Worm (Caenorhabditis elegans) whole organism, L1 larva: ENCODE measurements around the gene epg-6.

Experiments used
- C04F5.9 ChIP-seq: sonication (generic microtip); optimal IDR thresholded peaks from 2 replicates; lab custom pipeline; 2016; ENCODE audit warnings: missing genetic modification characterization, missing compliant biosample characterization
- C16A3.4 ChIP-seq: fragments of 150-350 bp; optimal IDR thresholded peaks from 2 replicates; lab custom pipeline; 2014; ENCODE audit warnings: missing biosample characterization, missing genetic modification characterization
- C34B4.2 ChIP-seq: sonication (generic microtip); optimal IDR thresholded peaks from 2 replicates; lab custom pipeline; 2017; ENCODE audit warnings: mild to moderate bottlenecking, missing genetic modification characterization, missing compliant biosample characterization
- Y116A8C.19 ChIP-seq: sonication (generic microtip); optimal IDR thresholded peaks from 2 replicates; lab custom pipeline; 2016; ENCODE audit warnings: missing compliant biosample characterization, missing genetic modification characterization, borderline replicate concordance
- alr-1 ChIP-seq: fragments of 200-800 bp; sonication (Bioruptor generic); optimal IDR thresholded peaks from 2 replicates; lab custom pipeline; 2018; ENCODE audit warnings: borderline replicate concordance, mild to moderate bottlenecking, missing genetic modification characterization, missing compliant biosample characterization
- ceh-8 ChIP-seq: fragments of 200-800 bp; sonication (Bioruptor generic); optimal IDR thresholded peaks from 2 replicates; lab custom pipeline; 2018; ENCODE audit warnings: mild to moderate bottlenecking, missing genetic modification characterization, moderate library complexity, missing compliant biosample characterization
- ceh-88 ChIP-seq: fragments of 200-800 bp; sonication (Bioruptor generic); IDR thresholded peaks from 2 replicates; pipeline ENCODE4 v1.3.6; 2022; ENCODE audit warnings: missing genetic modification characterization, missing compliant biosample characterization
- ces-1 ChIP-seq: fragments of 150-350 bp; optimal IDR thresholded peaks from 2 replicates; lab custom pipeline; 2014; ENCODE audit warnings: missing biosample characterization, missing genetic modification reagents, missing genetic modification characterization
- efl-1 ChIP-seq, 4 experiments: fragments of 150-350 bp; optimal IDR thresholded peaks in 3 of 4; peaks in 1 of 4; 1 replicate in 1 of 4; 2 replicates in 3 of 4; lab custom pipeline; 2014; ENCODE audit warnings: missing biosample characterization in 2 of 4, missing genetic modification characterization in 2 of 4, missing genetic modification reagents in 2 of 4
- egl-13 ChIP-seq: sonication (generic microtip); optimal IDR thresholded peaks from 2 replicates; lab custom pipeline; 2016; ENCODE audit warnings: missing genotype, missing genetic modification reagents, missing genetic modification characterization, missing compliant biosample characterization
- egl-27 ChIP-seq, 2 experiments: fragments of 150-350 bp in 1 of 2; sonication (generic microtip); optimal IDR thresholded peaks; 3 replicates each; lab custom pipeline; 2017 to 2018; ENCODE audit warnings: missing biosample characterization in 2 of 2, missing genetic modification characterization in 2 of 2, missing genetic modification reagents in 2 of 2
- elt-3 ChIP-seq, 6 experiments: fragments of 150-350 bp in 1 of 6; sonication (generic microtip); optimal IDR thresholded peaks; 2 replicates each; lab custom pipeline; 2017 to 2018; ENCODE audit warnings: missing biosample characterization in 6 of 6, missing genetic modification characterization in 6 of 6, inconsistent platforms in 1 of 6
- ets-5 ChIP-seq: fragments of 200-800 bp; sonication (Bioruptor generic); IDR thresholded peaks from 2 replicates; pipeline ENCODE4 v1.3.6; 2022; ENCODE audit warnings: missing genetic modification characterization, missing compliant biosample characterization
- fkh-4 ChIP-seq: sonication (generic microtip); optimal IDR thresholded peaks from 2 replicates; lab custom pipeline; 2016; ENCODE audit warnings: missing compliant biosample characterization, missing genetic modification characterization, borderline replicate concordance
- fkh-8 ChIP-seq: sonication (generic microtip); optimal IDR thresholded peaks from 2 replicates; lab custom pipeline; 2016; ENCODE audit warnings: mild to moderate bottlenecking, missing genetic modification characterization, missing compliant biosample characterization
- fos-1 ChIP-seq: fragments of 150-350 bp; optimal IDR thresholded peaks from 2 replicates; lab custom pipeline; 2014; ENCODE audit warnings: missing biosample characterization, missing genetic modification characterization
- hlh-17 ChIP-seq: fragments of 200-800 bp; sonication (Bioruptor generic); optimal IDR thresholded peaks from 2 replicates; lab custom pipeline; 2018; ENCODE audit warnings: missing genetic modification characterization, mild to moderate bottlenecking, missing compliant biosample characterization, moderate library complexity, borderline replicate concordance
- hlh-4 ChIP-seq: sonication (generic microtip); optimal IDR thresholded peaks from 2 replicates; lab custom pipeline; 2016; ENCODE audit warnings: mild to moderate bottlenecking, missing genetic modification characterization, missing compliant biosample characterization
- hpl-2 ChIP-seq: fragments of 150-350 bp; optimal IDR thresholded peaks from 2 replicates; lab custom pipeline; 2014; ENCODE audit warnings: missing biosample characterization, missing genetic modification reagents, missing genetic modification characterization
- isw-1 ChIP-seq: fragments of 200-800 bp; sonication (Bioruptor generic); IDR thresholded peaks from 2 replicates; pipeline ENCODE4 v1.3.6; 2022; ENCODE audit warnings: missing genetic modification characterization, missing compliant biosample characterization
- lin-35 ChIP-seq, 2 experiments: fragments of 150-350 bp; optimal IDR thresholded peaks; 2 replicates each; lab custom pipeline; 2014; ENCODE audit warnings: missing biosample characterization in 2 of 2, missing genetic modification characterization in 2 of 2, missing genetic modification reagents in 2 of 2
- lin-39 ChIP-seq: fragments of 150-350 bp; optimal IDR thresholded peaks from 2 replicates; lab custom pipeline; 2014; ENCODE audit warnings: missing biosample characterization, missing genetic modification reagents, missing genetic modification characterization
- mdl-1 ChIP-seq, 2 experiments: fragments of 150-350 bp; optimal IDR thresholded peaks; 2 replicates each; lab custom pipeline; 2014 to 2017; ENCODE audit warnings: missing biosample characterization in 2 of 2, missing genetic modification characterization in 2 of 2, inconsistent platforms in 1 of 2
- mef-2 ChIP-seq: fragments of 150-350 bp; optimal IDR thresholded peaks from 2 replicates; lab custom pipeline; 2014; ENCODE audit warnings: missing biosample characterization, missing genetic modification characterization
- mep-1 ChIP-seq: fragments of 150-350 bp; optimal IDR thresholded peaks from 2 replicates; lab custom pipeline; 2014; ENCODE audit warnings: missing biosample characterization, missing genetic modification characterization
- nhr-11 ChIP-seq: fragments of 150-350 bp; optimal IDR thresholded peaks from 2 replicates; lab custom pipeline; 2014; ENCODE audit warnings: missing biosample characterization, missing genetic modification characterization
- nhr-19 ChIP-seq: fragments of 200-800 bp; sonication (Bioruptor generic); conservative IDR thresholded peaks from 2 replicates; pipeline ENCODE4 v1.3.6; 2022; ENCODE audit warnings: missing genetic modification characterization, missing compliant biosample characterization
- nhr-20 ChIP-seq: sonication (generic microtip); optimal IDR thresholded peaks from 2 replicates; lab custom pipeline; 2016; ENCODE audit warnings: mild to moderate bottlenecking, missing genetic modification characterization, missing compliant biosample characterization
- nhr-237 ChIP-seq: fragments of 150-350 bp; optimal IDR thresholded peaks from 2 replicates; lab custom pipeline; 2014; ENCODE audit warnings: missing biosample characterization, missing genetic modification characterization
- nhr-28 ChIP-seq: fragments of 150-350 bp; optimal IDR thresholded peaks from 2 replicates; lab custom pipeline; 2014; ENCODE audit warnings: missing biosample characterization, missing genetic modification characterization
- skn-1 ChIP-seq: fragments of 150-350 bp; optimal IDR thresholded peaks from 2 replicates; lab custom pipeline; 2014; ENCODE audit warnings: missing biosample characterization, missing genetic modification characterization
- snpc-4 ChIP-seq: fragments of 150-350 bp; optimal IDR thresholded peaks from 2 replicates; lab custom pipeline; 2014; ENCODE audit warnings: missing biosample characterization, missing genetic modification characterization
- snu-23 ChIP-seq: sonication (generic microtip); optimal IDR thresholded peaks from 2 replicates; lab custom pipeline; 2016; ENCODE audit warnings: missing genetic modification characterization, missing compliant biosample characterization
- sptf-1 ChIP-seq: fragments of 150-350 bp; optimal IDR thresholded peaks from 2 replicates; lab custom pipeline; 2014; ENCODE audit warnings: missing biosample characterization, missing genetic modification characterization
- tbx-2 ChIP-seq: sonication (generic microtip); optimal IDR thresholded peaks from 2 replicates; lab custom pipeline; 2016; ENCODE audit warnings: missing genetic modification characterization, missing compliant biosample characterization
- tlp-1 ChIP-seq: fragments of 150-350 bp; optimal IDR thresholded peaks from 2 replicates; lab custom pipeline; 2014; ENCODE audit warnings: missing biosample characterization, missing genetic modification characterization
- unc-30 ChIP-seq: sonication (generic microtip); optimal IDR thresholded peaks from 2 replicates; lab custom pipeline; 2017; ENCODE audit warnings: missing biosample characterization, missing genetic modification characterization
- unc-98 ChIP-seq: fragments of 200-800 bp; sonication (Bioruptor generic); IDR thresholded peaks from 2 replicates; pipeline ENCODE4 v1.3.6; 2022; ENCODE audit warnings: missing genetic modification characterization, missing compliant biosample characterization
- xbp-1 ChIP-seq: sonication (generic microtip); optimal IDR thresholded peaks from 2 replicates; lab custom pipeline; 2016; ENCODE audit warnings: missing genetic modification characterization, missing compliant biosample characterization
- zag-1 ChIP-seq: fragments of 150-350 bp; optimal IDR thresholded peaks from 2 replicates; lab custom pipeline; 2014; ENCODE audit warnings: missing biosample characterization, missing genetic modification characterization
- zip-4 ChIP-seq: fragments of 200-800 bp; sonication (Bioruptor generic); optimal IDR thresholded peaks from 2 replicates; lab custom pipeline; 2018; ENCODE audit warnings: mild to moderate bottlenecking, missing genetic modification characterization, moderate library complexity, missing compliant biosample characterization
- ztf-11 ChIP-seq, 2 experiments: sonication (generic microtip); optimal IDR thresholded peaks; 2 replicates each; lab custom pipeline; 2016 to 2017; ENCODE audit warnings: missing genetic modification characterization in 2 of 2, missing biosample characterization in 1 of 2, missing compliant biosample characterization in 1 of 2
- ztf-4 ChIP-seq: fragments of 150-350 bp; optimal IDR thresholded peaks from 2 replicates; lab custom pipeline; 2014; ENCODE audit warnings: missing biosample characterization, missing genetic modification characterization

epg-6 gene

DNA sequence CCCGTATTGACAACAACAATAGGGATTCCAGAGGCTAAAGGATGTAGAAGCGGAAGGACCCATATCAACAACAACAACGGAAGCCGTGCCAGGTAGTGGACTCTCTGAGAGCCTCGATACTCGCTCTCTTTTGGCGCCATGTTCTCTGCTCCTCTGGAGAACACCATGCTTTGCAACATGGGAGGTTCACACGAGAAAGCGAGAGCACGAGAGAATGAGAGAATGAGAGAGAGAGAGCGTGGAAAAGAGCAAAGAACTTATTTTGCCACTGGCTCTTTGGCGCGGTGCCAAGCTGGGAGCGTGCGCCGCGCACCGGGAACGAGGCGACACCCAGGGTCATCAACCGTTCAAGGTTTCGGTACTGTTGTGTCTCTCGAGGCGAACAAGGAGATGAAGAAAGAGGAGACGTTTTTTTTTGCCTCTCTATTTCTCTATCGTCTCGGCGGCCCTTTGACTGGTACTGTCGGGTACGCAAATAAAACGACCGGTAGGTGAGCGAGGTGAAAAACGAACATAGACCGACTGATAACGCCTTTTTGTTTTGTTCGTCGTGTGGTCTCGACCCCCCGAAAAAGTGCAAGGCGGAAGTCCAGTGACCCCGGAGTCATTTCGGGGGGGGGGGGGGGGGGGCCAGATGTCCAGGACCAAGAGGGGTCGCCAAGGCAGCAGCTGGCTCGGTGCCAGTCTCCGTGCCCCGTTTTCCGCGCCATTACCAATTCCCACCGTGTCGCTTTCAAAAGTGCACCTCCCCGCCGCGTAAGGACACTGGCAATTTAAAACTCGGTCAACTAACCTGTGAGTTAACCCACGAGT lies 32.8 kb upstream of the epg-6 start, which contains the start of gene Y39A1A.10 (continued):
- TF ChIP-seq efl-1 (optimal IDR thresholded peaks at IDR 0.05; lab: Kevin White, UChicago), result no peak
- peak in 1 of 2 experiments; percentile 57 for TF ChIP-seq efl-1 (GFP tag; optimal IDR thresholded peaks at IDR 0.05 in 1 of 2; lab: Kevin White, UChicago)
- no peak for TF ChIP-seq isw-1 (GFP tag; lab: Robert Waterston, UW)
- no peak for TF ChIP-seq tlp-1 (tag; lab: Kevin White, UChicago)
- no peak for TF ChIP-seq egl-27 (tag; optimal IDR thresholded peaks at IDR 0.05; lab: Kevin White, UChicago)
- TF ChIP-seq nhr-237 (tag; lab: Kevin White, UChicago), result no peak
- no peak for TF ChIP-seq nhr-11
- no peak for TF ChIP-seq ces-1 (GFP tag; lab: Kevin White, UChicago)
- TF ChIP-seq hlh-4 (tag; lab: Kevin White, UChicago), result no peak
- no peak for TF ChIP-seq alr-1
- TF ChIP-seq fos-1 (tag; lab: Kevin White, UChicago), result no peak
- no peak for TF ChIP-seq ztf-11 (tag; optimal IDR thresholded peaks at IDR 0.05; lab: Kevin White, UChicago)
- peak; percentile 89 for TF ChIP-seq ceh-8 (GFP tag; lab: Kevin White, UChicago)
- no peak for TF ChIP-seq ets-5 (GFP tag; lab: Robert Waterston, UW)
- TF ChIP-seq unc-30 (tag; lab: Kevin White, UChicago), result no peak
- TF ChIP-seq C04F5.9 (tag; lab: Kevin White, UChicago), result no peak
- no peak for TF ChIP-seq mdl-1 (tag; optimal IDR thresholded peaks at IDR 0.05; lab: Kevin White, UChicago)
- TF ChIP-seq egl-13 (tag; lab: Kevin White, UChicago), result no peak
- TF ChIP-seq zag-1 (tag; lab: Kevin White, UChicago), result no peak
- no peak for TF ChIP-seq snpc-4 (tag; lab: Kevin White, UChicago)
- no peak for TF ChIP-seq lin-35 (GFP tag; optimal IDR thresholded peaks at IDR 0.05; lab: Kevin White, UChicago)
- TF ChIP-seq mep-1 (tag; lab: Kevin White, UChicago), result no peak
- TF ChIP-seq nhr-19 (GFP tag; lab: Robert Waterston, UW), result 0 out of 2 replicates have a peak, but pooled peaks have one; percentile 7
- TF ChIP-seq hpl-2 (GFP tag; lab: Kevin White, UChicago), result no peak
- peak; percentile 24 for TF ChIP-seq snu-23
- TF ChIP-seq skn-1, result no peak
- no peak for TF ChIP-seq nhr-28 (tag; lab: Kevin White, UChicago)
- TF ChIP-seq ztf-4, result peak; percentile 24
- no peak for TF ChIP-seq lin-39 (tag; lab: Kevin White, UChicago)
- TF ChIP-seq unc-98 (GFP tag; lab: Robert Waterston, UW), result no peak
- peak in 1 of 6 experiments; percentile 0 for TF ChIP-seq elt-3 (tag; optimal IDR thresholded peaks at IDR 0.05; lab: Kevin White, UChicago)
- TF ChIP-seq C16A3.4, result no peak
- TF ChIP-seq zip-4, result no peak
- TF ChIP-seq hlh-17 (GFP tag; lab: Kevin White, UChicago), result no peak
- TF ChIP-seq fkh-8 (tag; lab: Kevin White, UChicago), result peak; percentile 38
- no peak for TF ChIP-seq Y116A8C.19 (tag; lab: Kevin White, UChicago)
- TF ChIP-seq C34B4.2, result no peak
- TF ChIP-seq tbx-2 (tag; lab: Kevin White, UChicago), result no peak
- TF ChIP-seq fkh-4 (tag; lab: Kevin White, UChicago), result no peak
- TF ChIP-seq ceh-88 (GFP tag; lab: Robert Waterston, UW), result no peak
- TF ChIP-seq mef-2 (tag; lab: Kevin White, UChicago), result no peak
- peak; percentile 9 for TF ChIP-seq nhr-20 (tag; lab: Kevin White, UChicago)
- no peak for TF ChIP-seq sptf-1 (tag; lab: Kevin White, UChicago)
- TF ChIP-seq xbp-1 (tag; lab: Kevin White, UChicago), result no peak
